Fruit fly (Drosophila melanogaster): ENCODE data around the gene CG13309.

DNA sequence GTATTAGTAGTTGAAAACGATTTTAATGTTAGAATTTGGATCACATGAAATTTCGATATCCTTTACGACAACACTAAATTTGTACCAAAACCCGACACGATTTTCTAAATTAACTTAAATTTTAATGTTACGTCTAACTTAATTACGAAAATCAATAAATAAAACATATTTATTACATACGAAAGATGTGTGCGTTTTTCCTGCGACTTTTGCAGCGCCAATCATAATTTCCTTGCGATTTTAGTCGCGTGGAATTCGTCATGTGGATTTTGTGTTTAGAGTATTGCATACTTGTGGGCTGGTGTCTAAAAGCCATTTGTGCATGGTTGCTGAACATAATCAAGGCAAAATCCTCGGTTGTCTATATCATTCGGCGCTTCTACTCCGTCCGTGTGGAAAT is 11.7 kb upstream of the CG13309 start:
- TF ChIP-seq Hr78 (GFP tag; optimal IDR thresholded peaks at IDR 0.05), result no peak
- TF ChIP-seq usp (GFP tag; optimal IDR thresholded peaks at IDR 0.05), result no peak
- no peak for TF ChIP-seq pan (optimal IDR thresholded peaks at IDR 0.05)
- TF ChIP-seq Abd-B (GFP tag; optimal IDR thresholded peaks at IDR 0.05), result no peak
- no peak for TF ChIP-seq foxo (GFP tag; optimal IDR thresholded peaks at IDR 0.05)
- TF ChIP-seq h (GFP tag; optimal IDR thresholded peaks at IDR 0.05), result no peak
